Worm (Caenorhabditis elegans): ENCODE measurements around the gene srx-34.

- TF ChIP-seq ztf-11 (tag; optimal IDR thresholded peaks at IDR 0.05) = no peak
- no peak for TF ChIP-seq zfp-3 (GFP tag; conservative IDR thresholded peaks at IDR 0.05)
- no peak for TF ChIP-seq gei-8 (GFP tag; optimal IDR thresholded peaks at IDR 0.05)
- no peak for TF ChIP-seq rbr-2 (tag; optimal IDR thresholded peaks at IDR 0.05)
- TF ChIP-seq pha-4 (GFP tag; IDR thresholded peaks at IDR 0.05) = no peak
- TF ChIP-seq pha-4 (tag; optimal IDR thresholded peaks at IDR 0.05) = no peak
- no peak for TF ChIP-seq ceh-44 (GFP tag; IDR thresholded peaks at IDR 0.05)
- no peak for TF ChIP-seq mxl-3 (GFP tag; optimal IDR thresholded peaks at IDR 0.05)
- no peak for TF ChIP-seq nhr-237 (tag; optimal IDR thresholded peaks at IDR 0.05)
- TF ChIP-seq ceh-62 (tag; optimal IDR thresholded peaks at IDR 0.05) = no peak
- no peak for TF ChIP-seq ceh-82 (tag; optimal IDR thresholded peaks at IDR 0.05)
- no peak for TF ChIP-seq lin-39 (tag; optimal IDR thresholded peaks at IDR 0.05)
- TF ChIP-seq fos-1 (tag; optimal IDR thresholded peaks at IDR 0.05) = no peak
- no peak for TF ChIP-seq dmd-6 (GFP tag; IDR thresholded peaks at IDR 0.05)
Measured at ce11 chrV:7153046-7153445, 33.0 kb upstream of the srx-34 start, which contains the start of gene fat-7.

Measured in whole organism, L4 larva.